Worm (Caenorhabditis elegans): ENCODE data around the gene cutl-29.

The cutl-29 gene

DNA sequence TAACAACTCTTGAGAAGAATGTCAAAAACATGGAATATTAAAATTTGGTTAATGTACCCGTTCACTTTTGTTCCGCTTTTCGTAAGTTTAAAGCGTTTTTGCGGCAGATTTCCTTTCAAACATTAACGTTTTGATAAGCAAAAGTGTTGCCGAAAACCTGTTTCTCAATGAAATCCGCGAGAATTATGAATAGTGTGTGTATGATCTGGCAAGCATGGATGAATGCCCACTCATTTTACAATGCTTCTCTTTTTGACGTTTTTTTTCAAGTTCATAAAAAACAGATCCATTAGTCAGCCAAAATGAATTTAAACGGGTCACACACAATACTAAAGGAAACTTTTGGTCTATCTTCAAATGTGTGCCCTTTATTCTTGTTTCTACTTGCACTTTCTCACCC lies 13.2 kb upstream of the cutl-29 start:
- TF ChIP-seq him-1 (tag; optimal IDR thresholded peaks at IDR 0.05) (no peak), dao-5 (tag; optimal IDR thresholded peaks at IDR 0.05) (no peak), W03F9.2 (tag; optimal IDR thresholded peaks at IDR 0.05) (no peak)

DNA sequence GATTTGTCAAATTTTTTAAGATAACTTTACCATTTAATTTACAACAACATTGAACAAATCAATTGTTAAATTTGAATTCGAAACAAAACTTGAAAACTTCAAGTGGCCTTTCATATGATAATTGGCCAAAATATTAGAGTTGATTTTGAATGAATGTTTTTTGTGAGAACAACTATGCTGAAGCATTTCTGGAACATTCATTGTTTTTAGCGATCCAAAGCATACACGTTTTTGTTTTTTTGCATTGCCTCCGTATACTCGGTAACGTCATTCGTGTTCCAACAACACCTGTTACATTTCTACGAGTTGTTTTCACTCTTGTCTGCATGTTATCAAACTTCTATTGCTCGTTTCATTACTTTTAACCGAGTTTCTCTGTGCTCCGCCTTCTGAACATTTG lies 6.2 kb upstream of the cutl-29 start:
- TF ChIP-seq W03F9.2 (tag; optimal IDR thresholded peaks at IDR 0.05) (no peak), him-1 (tag; optimal IDR thresholded peaks at IDR 0.05) (no peak), dao-5 (tag; optimal IDR thresholded peaks at IDR 0.05) (no peak)

DNA sequence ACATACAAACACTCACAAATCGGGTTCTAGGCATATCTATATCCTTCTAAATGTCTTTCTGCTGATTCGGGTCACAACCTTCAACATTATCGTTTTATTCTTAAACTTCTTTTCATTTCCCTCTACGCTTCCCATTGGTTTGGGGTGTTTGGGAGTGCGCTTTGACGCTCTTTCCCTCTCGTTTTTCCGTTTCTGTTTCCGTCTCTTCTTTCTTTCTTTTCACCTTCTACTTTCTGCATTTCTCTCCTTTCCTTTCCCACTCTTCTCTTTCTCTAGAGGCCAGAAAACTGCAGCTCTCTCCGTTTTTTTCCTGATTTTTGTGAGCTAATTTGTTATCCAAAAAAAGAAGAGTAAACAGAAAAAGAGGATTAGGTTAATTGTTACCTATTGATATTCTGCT lies 5.5 kb upstream of the cutl-29 start:
- no peak for TF ChIP-seq dao-5 (tag; optimal IDR thresholded peaks at IDR 0.05)
- TF ChIP-seq him-1 (tag; optimal IDR thresholded peaks at IDR 0.05) = no peak
- TF ChIP-seq W03F9.2 (tag; optimal IDR thresholded peaks at IDR 0.05) = no peak

DNA sequence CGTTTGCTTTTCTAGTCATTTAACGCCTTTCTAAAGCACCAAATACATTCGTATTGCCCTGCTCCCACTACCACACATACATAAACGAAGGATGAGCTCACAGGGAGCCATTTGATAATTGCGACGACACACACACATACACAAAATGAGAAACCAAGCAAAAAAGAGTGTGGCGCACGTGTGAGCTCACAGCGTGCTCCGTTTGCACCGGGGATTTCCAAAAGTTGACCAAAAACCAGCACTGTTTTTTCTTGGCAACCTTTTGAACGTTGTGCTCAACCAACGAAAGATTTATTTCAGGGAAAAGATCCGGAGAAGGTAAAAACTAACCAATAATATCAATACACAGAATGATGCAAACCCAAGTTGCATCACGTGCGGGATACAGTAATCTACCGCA lies 4.0 kb upstream of the cutl-29 start, which contains the start of gene ksr-1:
Gene ksr-1 (plus strand): TSS at position 301 of the 400 bp plus-strand sequence.
- TF ChIP-seq dao-5 (tag; optimal IDR thresholded peaks at IDR 0.05) (no peak), him-1 (tag; optimal IDR thresholded peaks at IDR 0.05) (no peak), W03F9.2 (tag; optimal IDR thresholded peaks at IDR 0.05) (no peak)

DNA sequence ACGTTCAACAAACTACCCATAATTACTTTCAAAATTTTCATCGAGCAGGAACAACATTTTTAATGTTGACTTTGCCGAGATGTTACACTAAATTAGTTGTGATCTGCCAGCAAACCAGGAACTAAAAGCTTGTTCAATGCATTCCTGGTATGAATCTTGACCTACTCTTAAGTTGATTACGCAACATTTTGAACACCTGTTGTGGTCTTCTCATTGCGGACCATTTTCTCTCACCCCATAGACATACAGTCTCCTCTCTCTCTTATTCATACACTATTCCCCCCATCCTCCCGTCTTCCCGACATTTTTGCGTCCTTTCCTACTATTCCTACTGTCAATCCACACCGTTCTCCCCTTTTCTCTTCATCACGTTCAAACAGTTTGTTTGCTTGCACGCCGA lies 2.7 kb upstream of the cutl-29 start:
- TF ChIP-seq him-1 (tag; optimal IDR thresholded peaks at IDR 0.05) (no peak), dao-5 (tag; optimal IDR thresholded peaks at IDR 0.05) (no peak), W03F9.2 (tag; optimal IDR thresholded peaks at IDR 0.05) (no peak)

DNA sequence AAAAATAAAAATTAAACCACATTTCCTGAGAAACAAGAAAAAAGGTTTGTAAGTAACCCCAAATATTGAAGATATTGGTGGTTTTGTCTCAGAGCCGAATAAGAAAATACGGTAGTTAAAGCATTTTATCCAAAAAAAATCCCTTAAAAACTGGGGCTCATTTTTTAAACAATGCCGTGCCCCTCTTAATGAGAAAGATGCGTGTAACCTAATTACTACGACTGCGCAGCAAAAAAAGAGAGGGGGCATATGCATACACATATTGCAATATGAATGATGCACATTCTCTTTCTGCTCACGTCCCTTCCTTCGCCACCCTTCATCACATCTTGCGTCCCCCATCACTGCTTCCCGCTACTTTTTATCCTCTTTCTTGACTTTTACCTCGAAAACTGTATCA lies 2.7 kb downstream of the cutl-29 start:
- no peak for TF ChIP-seq dao-5 (tag; optimal IDR thresholded peaks at IDR 0.05)
- no peak for TF ChIP-seq W03F9.2 (tag; optimal IDR thresholded peaks at IDR 0.05)
- TF ChIP-seq him-1 (tag; optimal IDR thresholded peaks at IDR 0.05) = no peak

- TF ChIP-seq him-1 (tag; optimal IDR thresholded peaks at IDR 0.05) = no peak
- TF ChIP-seq W03F9.2 (tag; optimal IDR thresholded peaks at IDR 0.05) = no peak
- no peak for TF ChIP-seq dao-5 (tag; optimal IDR thresholded peaks at IDR 0.05)
Measured at ce11 chrX:8262734-8263133, 8.1 kb downstream of the cutl-29 start.

ce11 chrX:8261125-8261684 lies 9.6 kb downstream of the cutl-29 start, which contains the start of gene M60.7:
TSS of gene M60.7 (minus strand) at chrX:8261175.
- TF ChIP-seq W03F9.2 (tag; optimal IDR thresholded peaks at IDR 0.05) (no peak), dao-5 (tag; optimal IDR thresholded peaks at IDR 0.05) (no peak), him-1 (tag; optimal IDR thresholded peaks at IDR 0.05) (no peak)

DNA sequence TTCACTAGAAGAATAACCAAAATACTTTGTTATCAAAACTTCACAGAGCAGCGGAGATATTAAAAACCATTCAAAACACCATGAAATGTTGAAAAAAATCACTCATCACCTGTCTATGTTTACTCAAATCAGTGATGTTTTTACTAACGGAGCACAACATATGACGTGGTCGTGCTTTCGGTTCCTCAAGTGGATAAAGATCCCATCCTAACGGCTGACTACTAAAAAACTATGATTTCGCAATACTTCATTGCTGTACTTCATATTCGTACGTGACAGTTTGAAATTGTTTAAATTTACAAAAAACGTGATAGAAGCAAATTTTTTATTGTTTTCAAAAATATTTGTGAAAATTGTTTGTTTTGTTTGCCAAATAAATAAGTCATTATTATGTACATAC lies 13.1 kb downstream of the cutl-29 start:
- no peak for TF ChIP-seq dao-5 (tag; optimal IDR thresholded peaks at IDR 0.05)
- no peak for TF ChIP-seq W03F9.2 (tag; optimal IDR thresholded peaks at IDR 0.05)
- no peak for TF ChIP-seq him-1 (tag; optimal IDR thresholded peaks at IDR 0.05)

DNA sequence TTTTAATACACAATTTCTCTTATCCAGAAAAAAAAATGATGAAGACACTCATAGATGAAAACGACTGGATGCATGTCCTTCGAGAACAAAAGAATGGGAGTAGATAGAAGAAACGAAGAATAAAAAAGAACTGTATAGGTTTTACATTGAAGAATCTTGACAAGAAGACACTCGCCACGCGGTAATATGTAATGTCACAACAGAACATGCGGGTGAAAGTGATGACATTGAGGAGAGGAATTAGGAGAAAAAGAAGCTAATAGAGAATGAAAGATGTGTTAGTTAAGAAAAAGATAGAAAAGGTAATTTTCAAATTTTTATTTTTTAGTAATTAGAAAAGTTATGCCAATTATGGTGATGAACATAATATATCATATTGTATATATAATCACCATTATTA lies 15.4 kb downstream of the cutl-29 start:
- TF ChIP-seq dao-5 (tag; optimal IDR thresholded peaks at IDR 0.05) (no peak), W03F9.2 (tag; optimal IDR thresholded peaks at IDR 0.05) (no peak), him-1 (tag; optimal IDR thresholded peaks at IDR 0.05) (no peak)

ce11 chrX:8252293-8252692 lies 18.5 kb downstream of the cutl-29 start, which contains the start of gene M60.6:
TSS of gene M60.6 (minus strand) at chrX:8252458.
- TF ChIP-seq him-1 (tag; optimal IDR thresholded peaks at IDR 0.05) (no peak), W03F9.2 (tag; optimal IDR thresholded peaks at IDR 0.05) (no peak), dao-5 (tag; optimal IDR thresholded peaks at IDR 0.05) (no peak)

DNA sequence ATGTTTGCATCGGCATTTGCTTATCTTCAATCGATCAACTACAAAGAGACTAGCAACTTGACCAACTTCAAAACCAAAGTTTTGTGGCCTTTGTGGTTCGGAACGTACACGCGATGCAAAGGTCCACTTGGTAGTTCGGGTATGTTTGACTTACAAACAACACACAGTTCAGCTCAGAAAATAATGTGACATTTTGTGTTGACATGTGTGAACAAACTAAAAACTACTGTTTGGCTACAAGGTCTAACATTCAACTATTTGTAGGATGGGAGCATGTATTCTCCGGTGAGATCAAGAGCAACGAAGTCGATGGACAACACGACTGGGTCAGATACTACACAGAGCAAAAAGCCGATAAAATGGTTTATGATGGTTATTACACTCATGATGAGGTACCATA lies 23.7 kb downstream of the cutl-29 start:
- TF ChIP-seq dao-5 (tag; optimal IDR thresholded peaks at IDR 0.05) (no peak), W03F9.2 (tag; optimal IDR thresholded peaks at IDR 0.05) (no peak), him-1 (tag; optimal IDR thresholded peaks at IDR 0.05) (no peak)

- TF ChIP-seq him-1 (tag; optimal IDR thresholded peaks at IDR 0.05) (no peak), W03F9.2 (tag; optimal IDR thresholded peaks at IDR 0.05) (no peak), dao-5 (tag; optimal IDR thresholded peaks at IDR 0.05) (no peak)
Measured at ce11 chrX:8246126-8246525, 24.7 kb downstream of the cutl-29 start, which contains the start of gene kqt-2. TSS of gene kqt-2 (minus strand) at chrX:8246369.

DNA sequence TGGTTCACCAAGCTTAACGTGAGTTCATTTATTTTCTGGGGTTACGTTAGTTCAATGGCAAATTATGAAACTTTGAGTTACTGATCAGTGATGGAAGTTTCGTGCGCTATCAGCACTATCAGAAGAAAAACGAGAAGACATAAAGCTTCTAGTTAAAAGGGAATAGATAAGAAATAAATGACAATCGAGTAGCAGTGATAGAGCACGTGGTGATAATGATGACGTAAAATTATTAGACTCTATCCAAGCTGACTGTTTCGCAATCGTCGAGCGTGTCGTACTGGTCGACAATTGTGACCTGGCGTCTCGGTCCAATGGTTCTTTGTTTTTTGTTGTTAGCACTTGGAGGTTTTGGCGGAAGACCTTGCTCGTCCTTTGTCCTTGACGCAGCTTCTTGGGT lies 27.7 kb downstream of the cutl-29 start:
- TF ChIP-seq him-1 (tag; optimal IDR thresholded peaks at IDR 0.05) (no peak), W03F9.2 (tag; optimal IDR thresholded peaks at IDR 0.05) (no peak), dao-5 (tag; optimal IDR thresholded peaks at IDR 0.05) (no peak)

ce11 chrX:8241906-8242305 lies 28.9 kb downstream of the cutl-29 start, which contains the start of gene endu-2:
TSS of gene endu-2 (plus strand) at chrX:8242301.
- no peak for TF ChIP-seq W03F9.2 (tag; optimal IDR thresholded peaks at IDR 0.05)
- no peak for TF ChIP-seq dao-5 (tag; optimal IDR thresholded peaks at IDR 0.05)
- no peak for TF ChIP-seq him-1 (tag; optimal IDR thresholded peaks at IDR 0.05)

All from whole organism, L4/young adult.